Worm (Caenorhabditis elegans): ENCODE measurements around the gene swp-1.

ce11 chrIII:5709224-5709623, 3.9 kb upstream of the swp-1 start, which contains the start of gene hpo-28:
- TF ChIP-seq nhr-77 (tag; optimal IDR thresholded peaks at IDR 0.05): no peak
- TF ChIP-seq nhr-11 (tag; optimal IDR thresholded peaks at IDR 0.05): no peak
- TF ChIP-seq elt-1 (tag; optimal IDR thresholded peaks at IDR 0.05): no peak
- TF ChIP-seq snpc-4 (tag; optimal IDR thresholded peaks at IDR 0.05): no peak
